Worm (Caenorhabditis elegans) whole organism, late embryonic: Measurements from ENCODE around the gene ncx-9.

Source experiments
- C38D4.7 ChIP-seq: fragments of 200-800 bp; sonication (Bioruptor generic); optimal IDR thresholded peaks from 2 replicates; lab custom pipeline; 2018; ENCODE audit warnings: mild to moderate bottlenecking, missing genetic modification characterization, moderate library complexity, missing compliant biosample characterization
- T23F11.4 ChIP-seq: fragments of 200-800 bp; sonication (Bioruptor generic); optimal IDR thresholded peaks from 2 replicates; lab custom pipeline; 2018; ENCODE audit warnings: mild to moderate bottlenecking, missing genetic modification characterization, missing compliant biosample characterization
- eyg-1 ChIP-seq: sonication (generic microtip); optimal IDR thresholded peaks from 2 replicates; lab custom pipeline; 2016; ENCODE audit warnings: missing genotype, missing genetic modification characterization, missing compliant biosample characterization
- fax-1 ChIP-seq: sonication (generic microtip); optimal IDR thresholded peaks from 2 replicates; lab custom pipeline; 2016; ENCODE audit warnings: missing genotype, missing genetic modification characterization, missing compliant biosample characterization
- hlh-15 ChIP-seq: sonication (generic microtip); optimal IDR thresholded peaks from 2 replicates; lab custom pipeline; 2016; ENCODE audit warnings: missing genetic modification characterization, missing compliant biosample characterization
- pqm-1 ChIP-seq: sonication (generic microtip); optimal IDR thresholded peaks from 2 replicates; lab custom pipeline; 2016; ENCODE audit warnings: missing genetic modification characterization, missing compliant biosample characterization

DNA sequence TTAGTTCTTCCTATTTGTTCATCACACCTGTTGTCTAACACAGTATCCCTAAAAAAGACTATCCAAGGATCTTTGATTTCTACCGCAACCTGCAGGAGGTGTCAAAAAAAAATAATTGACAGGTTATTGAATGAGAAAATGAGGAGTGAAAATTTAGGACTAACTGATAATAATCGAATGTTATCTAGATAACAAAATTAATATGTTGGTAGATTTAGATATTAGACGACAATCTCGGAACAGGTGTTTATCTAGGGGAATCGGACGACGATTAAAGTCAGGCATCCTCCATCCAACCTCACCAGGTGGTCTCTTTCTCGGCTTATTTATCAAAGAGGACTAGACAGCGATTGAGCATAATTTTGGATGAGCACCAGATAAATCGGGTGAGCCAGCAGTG lies 26.3 kb downstream of the ncx-9 start:
- TF ChIP-seq pqm-1 (tag; lab: Kevin White, UChicago): no peak
- TF ChIP-seq eyg-1 (tag; lab: Kevin White, UChicago): no peak
- no peak for TF ChIP-seq fax-1
- no peak for TF ChIP-seq T23F11.4 (GFP tag; lab: Kevin White, UChicago)
- TF ChIP-seq C38D4.7 (GFP tag; lab: Kevin White, UChicago): no peak
- no peak for TF ChIP-seq hlh-15 (tag; lab: Kevin White, UChicago)
